Worm (Caenorhabditis elegans): ENCODE data around the gene Y75B12B.3.
"Not testable (repeated sequence)": the region's sequence is repeated elsewhere in the genome, so short reads cannot be mapped to it uniquely, and the experiment has no call there.

DNA sequence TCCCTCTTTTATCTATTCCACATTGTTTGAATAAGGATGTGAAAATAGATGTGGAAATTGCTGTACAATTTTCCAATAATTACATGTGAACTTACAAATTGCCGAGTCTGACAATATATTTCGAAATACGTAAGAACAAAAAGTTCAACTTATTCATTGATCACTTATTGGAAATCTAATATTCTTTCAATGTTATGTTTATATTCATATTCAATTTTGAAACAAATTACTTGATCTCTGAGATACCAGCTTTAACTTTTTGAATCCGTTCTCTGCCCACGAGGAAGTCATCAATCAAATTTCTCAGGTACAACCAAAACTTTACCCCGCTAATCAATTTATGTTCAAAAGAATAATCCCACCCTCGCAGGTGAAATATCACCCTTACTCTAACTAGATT is 29.1 kb upstream of the Y75B12B.3 start, which contains the start of gene sri-26:
- not testable (repeated sequence) for TF ChIP-seq F23B12.7 (tag; optimal IDR thresholded peaks at IDR 0.05; ENCODE audit: insufficient read depth); snpc-1.3 (tag; optimal IDR thresholded peaks at IDR 0.05; ENCODE audit: insufficient read depth); Y53F4B.3 (GFP tag; IDR thresholded peaks at IDR 0.05)
